Worm (Caenorhabditis elegans): ENCODE results near the gene cisd-1.

cisd-1 gene

DNA sequence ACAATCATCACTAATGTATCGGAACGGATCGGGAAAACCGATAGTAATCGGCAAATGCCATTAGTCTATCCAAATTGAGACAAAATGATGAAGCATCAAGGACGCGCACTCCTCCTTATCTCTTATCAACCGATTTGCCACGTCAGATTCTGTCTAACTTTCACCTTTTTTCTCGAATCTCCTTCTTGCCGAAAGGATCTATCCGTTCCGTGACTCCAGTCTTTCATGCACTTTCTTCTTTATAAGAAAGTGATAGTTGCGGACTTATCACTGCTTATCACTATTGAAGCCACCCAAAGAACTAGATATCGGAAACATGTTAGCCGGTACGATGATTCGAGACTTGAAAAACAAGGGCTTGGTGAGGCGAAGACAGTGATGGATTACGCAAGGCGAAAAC lies 32.5 kb upstream of the cisd-1 start:
- TF ChIP-seq elt-3 (tag; optimal IDR thresholded peaks at IDR 0.05): peak; percentile 28 to 96 (median 84)
- TF ChIP-seq lin-35 (GFP tag; optimal IDR thresholded peaks at IDR 0.05): no peak
- TF ChIP-seq C04F5.9 (tag; optimal IDR thresholded peaks at IDR 0.05): no peak
- TF ChIP-seq hlh-17 (GFP tag; optimal IDR thresholded peaks at IDR 0.05; ENCODE audit: borderline replicate concordance): no peak
- no peak for TF ChIP-seq lin-15B (tag; optimal IDR thresholded peaks at IDR 0.05)
- no peak for TF ChIP-seq fos-1 (tag; optimal IDR thresholded peaks at IDR 0.05)
- TF ChIP-seq vab-15 (tag; optimal IDR thresholded peaks at IDR 0.05): no peak
- no peak for TF ChIP-seq C34B4.2 (tag; optimal IDR thresholded peaks at IDR 0.05)
- TF ChIP-seq nhr-20 (tag; optimal IDR thresholded peaks at IDR 0.05): peak; percentile 7
- TF ChIP-seq hpl-2 (GFP tag; optimal IDR thresholded peaks at IDR 0.05): no peak
- no peak for TF ChIP-seq Y116A8C.19 (tag; optimal IDR thresholded peaks at IDR 0.05; ENCODE audit: borderline replicate concordance)
- no peak for TF ChIP-seq egl-13 (tag; optimal IDR thresholded peaks at IDR 0.05)
- no peak for TF ChIP-seq egl-27 (tag; optimal IDR thresholded peaks at IDR 0.05)
- TF ChIP-seq dpl-1 (GFP tag; optimal IDR thresholded peaks at IDR 0.05): no peak
- no peak for TF ChIP-seq lin-13 (GFP tag; optimal IDR thresholded peaks at IDR 0.05)
- TF ChIP-seq blmp-1 (tag; optimal IDR thresholded peaks at IDR 0.05): peak; percentile 100
- no peak for TF ChIP-seq elt-2 (tag; optimal IDR thresholded peaks at IDR 0.05)
- TF ChIP-seq mep-1 (tag; optimal IDR thresholded peaks at IDR 0.05): no peak
- no peak for TF ChIP-seq ceh-63 (GFP tag; optimal IDR thresholded peaks at IDR 0.05)
- TF ChIP-seq ama-1 (optimal IDR thresholded peaks at IDR 0.05): no peak
- TF ChIP-seq sox-4 (tag; optimal IDR thresholded peaks at IDR 0.05): no peak
- TF ChIP-seq ets-5 (GFP tag; IDR thresholded peaks at IDR 0.05): no peak
- TF ChIP-seq unc-30 (tag; optimal IDR thresholded peaks at IDR 0.05): no peak
- no peak for TF ChIP-seq fkh-8 (tag; optimal IDR thresholded peaks at IDR 0.05)
- no peak for TF ChIP-seq F16B12.6 (tag; optimal IDR thresholded peaks at IDR 0.05)
- TF ChIP-seq ceh-82 (tag; optimal IDR thresholded peaks at IDR 0.05): no peak

DNA sequence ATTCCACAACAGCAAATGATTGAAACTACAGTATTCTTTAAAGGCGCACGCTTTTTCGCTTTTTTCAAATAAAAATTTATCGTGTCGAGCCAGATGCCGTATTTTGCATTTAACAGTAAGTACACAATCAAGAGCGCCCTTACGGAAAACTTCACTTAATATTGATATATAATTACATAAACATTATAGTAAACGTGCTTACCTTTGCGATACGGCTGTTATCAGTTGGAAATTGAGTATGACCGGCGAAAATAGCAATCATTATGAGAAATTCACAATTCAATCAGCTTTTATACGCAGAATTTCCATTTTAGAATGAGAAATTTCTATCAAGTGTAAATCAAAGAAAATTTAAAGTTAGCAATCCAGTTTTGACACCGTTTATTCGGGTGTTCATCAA lies 30.8 kb upstream of the cisd-1 start, which contains the start of gene B0334.20:
B0334.20 (minus strand) TSS at position 262 of the 400 bp plus-strand sequence.
- TF ChIP-seq elt-2 (tag; optimal IDR thresholded peaks at IDR 0.05) (no peak), ama-1 (optimal IDR thresholded peaks at IDR 0.05) (no peak), grh-1 (GFP tag; IDR thresholded peaks at IDR 0.05) (no peak), pax-3 (tag; optimal IDR thresholded peaks at IDR 0.05) (no peak), nhr-28 (tag; optimal IDR thresholded peaks at IDR 0.05) (no peak), snu-23 (GFP tag; optimal IDR thresholded peaks at IDR 0.05) (no peak), C34B4.2 (tag; optimal IDR thresholded peaks at IDR 0.05) (no peak), elt-3 (tag; optimal IDR thresholded peaks at IDR 0.05) (no peak), ceh-8 (GFP tag; optimal IDR thresholded peaks at IDR 0.05) (no peak), fkh-8 (tag; optimal IDR thresholded peaks at IDR 0.05) (no peak), aly-2 (tag; optimal IDR thresholded peaks at IDR 0.05) (no peak), unc-86 (tag; optimal IDR thresholded peaks at IDR 0.05) (no peak), nhr-237 (tag; optimal IDR thresholded peaks at IDR 0.05) (no peak), pag-3 (tag; optimal IDR thresholded peaks at IDR 0.05; ENCODE audit: borderline replicate concordance, insufficient read depth) (no peak), sox-4 (tag; optimal IDR thresholded peaks at IDR 0.05) (no peak), rnt-1 (tag; optimal IDR thresholded peaks at IDR 0.05) (no peak)

DNA sequence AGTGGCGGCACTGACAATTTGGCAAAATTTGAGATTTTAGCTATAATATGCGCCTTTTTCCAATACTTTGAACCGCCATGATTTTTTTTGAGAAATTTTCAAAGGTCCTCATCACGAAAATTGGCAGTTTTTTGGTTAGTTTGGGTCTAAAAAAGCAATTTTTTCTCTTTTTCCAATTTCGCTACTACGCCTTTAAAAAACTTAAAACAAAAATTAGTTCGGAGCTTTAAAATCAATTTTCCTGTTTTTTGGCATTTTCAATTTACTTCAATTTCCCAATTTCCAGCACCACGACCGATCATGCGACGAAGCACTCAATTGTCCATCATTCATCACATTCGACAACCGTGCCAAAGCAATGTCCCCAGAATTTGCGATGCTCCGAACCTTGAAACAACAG lies 27.9 kb upstream of the cisd-1 start, which contains the start of gene B0334.5:
B0334.5 (plus strand) TSS at position 301 of the 400 bp plus-strand sequence.
- TF ChIP-seq alr-1 (tag; optimal IDR thresholded peaks at IDR 0.05; ENCODE audit: borderline replicate concordance): no peak
- TF ChIP-seq xbp-1 (tag; optimal IDR thresholded peaks at IDR 0.05): no peak
- TF ChIP-seq zip-4 (GFP tag; optimal IDR thresholded peaks at IDR 0.05): no peak
- no peak for TF ChIP-seq lsy-2 (tag; optimal IDR thresholded peaks at IDR 0.05)
- no peak for TF ChIP-seq hlh-17 (GFP tag; optimal IDR thresholded peaks at IDR 0.05; ENCODE audit: borderline replicate concordance)
- TF ChIP-seq egl-27 (tag; optimal IDR thresholded peaks at IDR 0.05): no peak
- TF ChIP-seq C04F5.9 (tag; optimal IDR thresholded peaks at IDR 0.05): no peak
- TF ChIP-seq fkh-4 (tag; optimal IDR thresholded peaks at IDR 0.05; ENCODE audit: borderline replicate concordance): no peak
- TF ChIP-seq aha-1 (tag; optimal IDR thresholded peaks at IDR 0.05): no peak
- no peak for TF ChIP-seq hpl-2 (GFP tag; optimal IDR thresholded peaks at IDR 0.05)
- TF ChIP-seq pqm-1 (tag; optimal IDR thresholded peaks at IDR 0.05): no peak
- TF ChIP-seq snu-23 (GFP tag; optimal IDR thresholded peaks at IDR 0.05): no peak
- no peak for TF ChIP-seq nhr-76 (tag; optimal IDR thresholded peaks at IDR 0.05)
- no peak for TF ChIP-seq irx-1 (tag; optimal IDR thresholded peaks at IDR 0.05)
- TF ChIP-seq nhr-20 (tag; optimal IDR thresholded peaks at IDR 0.05): no peak
- TF ChIP-seq ets-5 (GFP tag; IDR thresholded peaks at IDR 0.05): no peak
- no peak for TF ChIP-seq nhr-77 (tag; optimal IDR thresholded peaks at IDR 0.05)
- TF ChIP-seq nhr-11 (tag; optimal IDR thresholded peaks at IDR 0.05): no peak
- no peak for TF ChIP-seq ceh-90 (tag; optimal IDR thresholded peaks at IDR 0.05)
